Worm (Caenorhabditis elegans): ENCODE measurements around the gene srw-115.

DNA sequence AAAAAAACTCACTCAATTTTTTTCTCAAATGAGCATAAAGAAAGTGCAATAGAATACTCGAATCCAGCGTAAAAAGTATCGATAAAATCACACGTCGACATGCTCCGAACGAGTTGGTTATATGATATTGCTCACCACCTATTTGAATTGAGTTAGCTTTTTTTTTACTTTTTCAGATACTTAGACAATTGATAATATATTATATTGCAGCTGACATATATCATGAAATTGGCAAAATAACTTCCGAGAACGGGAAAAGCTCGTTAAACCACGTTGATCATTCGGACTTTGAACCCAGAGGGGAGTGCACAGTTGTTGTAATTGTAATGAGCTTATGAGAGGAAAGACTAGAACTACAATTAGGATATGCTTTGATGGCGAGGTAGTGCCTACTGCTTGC is 16.8 kb upstream of the srw-115 start, which contains the start of gene srw-136:
- no peak for TF ChIP-seq tra-4 (tag; optimal IDR thresholded peaks at IDR 0.05)
- TF ChIP-seq ama-1 (optimal IDR thresholded peaks at IDR 0.05) = no peak
- TF ChIP-seq sea-1 (GFP tag; conservative IDR thresholded peaks at IDR 0.05) = no peak

All from whole organism, early embryonic.